Fruit fly (Drosophila melanogaster): Measurements from ENCODE around the gene Rph.

Rph gene

DNA sequence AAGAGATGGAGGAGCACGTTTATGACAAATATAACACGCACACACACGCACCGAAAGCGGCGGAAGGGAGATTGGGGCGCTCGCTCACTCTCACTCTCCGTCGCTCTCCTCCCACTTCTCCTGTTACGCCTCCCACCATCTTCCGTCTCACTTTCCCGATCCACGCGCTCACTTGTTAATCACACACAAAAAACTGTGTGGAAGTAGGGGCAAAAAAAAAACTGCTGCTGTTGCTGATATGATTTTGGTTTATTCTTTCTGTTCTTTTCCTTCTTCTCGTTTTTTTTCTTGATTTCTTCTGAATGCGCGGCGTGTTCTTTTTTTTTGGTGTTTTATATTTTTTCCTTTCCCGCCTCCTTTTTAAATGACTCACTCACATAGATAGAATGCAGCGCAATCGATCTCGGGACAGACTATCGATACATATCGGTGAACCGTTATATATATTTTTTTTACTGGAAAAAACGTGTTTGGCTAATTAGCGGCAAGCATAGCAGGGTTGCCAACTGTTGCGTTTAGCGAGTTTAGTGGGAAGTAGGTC is 48.3 kb upstream of the Rph start (continued):
- no peak for TF ChIP-seq tup (GFP tag; optimal IDR thresholded peaks at IDR 0.05)
- TF ChIP-seq sqz (GFP tag; optimal IDR thresholded peaks at IDR 0.05), result peak; percentile 97
- no peak for TF ChIP-seq CG7556 (GFP tag; optimal IDR thresholded peaks at IDR 0.05)
- no peak for TF ChIP-seq gfzf (GFP tag; optimal IDR thresholded peaks at IDR 0.05)
- TF ChIP-seq kay (GFP tag; optimal IDR thresholded peaks at IDR 0.05), result peak; percentile 45
- TF ChIP-seq CG8089 (GFP tag; optimal IDR thresholded peaks at IDR 0.05), result no peak
- TF ChIP-seq sna (GFP tag; IDR thresholded peaks at IDR 0.05; ENCODE audit: partially characterized antibody), result peak; percentile 30; the same call in 1 of the 2 replicates
- TF ChIP-seq Hand (GFP tag; optimal IDR thresholded peaks at IDR 0.05), result no peak
- peak; percentile 20 for TF ChIP-seq Max (GFP tag; optimal IDR thresholded peaks at IDR 0.05)
- TF ChIP-seq trh (GFP tag; optimal IDR thresholded peaks at IDR 0.05), result no peak
- peak; percentile 14 for TF ChIP-seq Hmr (GFP tag; optimal IDR thresholded peaks at IDR 0.05)
- no peak for TF ChIP-seq CG18262 (tag; optimal IDR thresholded peaks at IDR 0.05)
- no peak for TF ChIP-seq NC2α (GFP tag; optimal IDR thresholded peaks at IDR 0.05)
- peak; percentile 79; the same call in 2 of the 3 replicates for TF ChIP-seq z (GFP tag; IDR thresholded peaks at IDR 0.05)
- no peak for TF ChIP-seq CG8478 (optimal IDR thresholded peaks at IDR 0.05)
- peak; percentile 65; the same call in 1 of the 3 replicates for TF ChIP-seq CG6791 (GFP tag; IDR thresholded peaks at IDR 0.05; ENCODE audit: partially characterized antibody)
- TF ChIP-seq fru (optimal IDR thresholded peaks at IDR 0.05), result no peak
- TF ChIP-seq Pdp1 (GFP tag; optimal IDR thresholded peaks at IDR 0.05), result peak in 1 of 2 experiments; percentile 63
- TF ChIP-seq E2f2 (GFP tag; IDR thresholded peaks at IDR 0.05), result peak; percentile 70
- TF ChIP-seq CG1603 (tag; optimal IDR thresholded peaks at IDR 0.05), result peak; percentile 6
- TF ChIP-seq grn (GFP tag; optimal IDR thresholded peaks at IDR 0.05), result no peak
- TF ChIP-seq Spps (tag; optimal IDR thresholded peaks at IDR 0.05), result no peak
- no peak for TF ChIP-seq luna (GFP tag; optimal IDR thresholded peaks at IDR 0.05)
- TF ChIP-seq CG10654 (GFP tag; optimal IDR thresholded peaks at IDR 0.05), result no peak
- peak; percentile 37 for TF ChIP-seq ftz-f1 (GFP tag; optimal IDR thresholded peaks at IDR 0.05)
- no peak for TF ChIP-seq CG17802 (tag; optimal IDR thresholded peaks at IDR 0.05)
- TF ChIP-seq CG31365 (tag; optimal IDR thresholded peaks at IDR 0.05), result no peak
- TF ChIP-seq pros (GFP tag; optimal IDR thresholded peaks at IDR 0.05), result peak; percentile 25
- no peak for TF ChIP-seq CG7839 (tag; optimal IDR thresholded peaks at IDR 0.05)
- no peak for TF ChIP-seq CG8924 (tag; optimal IDR thresholded peaks at IDR 0.05)
- 0 out of 3 replicates have a peak, but pooled peaks have one; percentile 23 for TF ChIP-seq mld (GFP tag; IDR thresholded peaks at IDR 0.05; ENCODE audit: partially characterized antibody)
- peak; percentile 96 for TF ChIP-seq Vsx1 (GFP tag; optimal IDR thresholded peaks at IDR 0.05)
- no peak for TF ChIP-seq CG6765 (GFP tag; optimal IDR thresholded peaks at IDR 0.05)
- TF ChIP-seq B-H1 (GFP tag; IDR thresholded peaks at IDR 0.05), result no peak
- TF ChIP-seq zen (tag; optimal IDR thresholded peaks at IDR 0.05), result peak; percentile 35
- no peak for TF ChIP-seq ewg (GFP tag; optimal IDR thresholded peaks at IDR 0.05)
- TF ChIP-seq CG10543 (GFP tag; optimal IDR thresholded peaks at IDR 0.05), result no peak
- no peak for TF ChIP-seq CG4328 (GFP tag; optimal IDR thresholded peaks at IDR 0.05)
- no peak for TF ChIP-seq CG14710 (tag; optimal IDR thresholded peaks at IDR 0.05)
- TF ChIP-seq CG17385 (GFP tag; optimal IDR thresholded peaks at IDR 0.05), result peak; percentile 36
- TF ChIP-seq CG12769 (tag; optimal IDR thresholded peaks at IDR 0.05), result peak; percentile 77
- TF ChIP-seq mam (GFP tag; optimal IDR thresholded peaks at IDR 0.05), result no peak
- peak; percentile 80 for TF ChIP-seq Drgx (GFP tag; IDR thresholded peaks at IDR 0.05)
- TF ChIP-seq CG2875 (GFP tag; optimal IDR thresholded peaks at IDR 0.05), result no peak
- TF ChIP-seq Optix (GFP tag; IDR thresholded peaks at IDR 0.05), result no peak
- TF ChIP-seq PHDP (tag; optimal IDR thresholded peaks at IDR 0.05), result no peak
- peak; percentile 4 for TF ChIP-seq CoRest (tag; optimal IDR thresholded peaks at IDR 0.05)
- TF ChIP-seq zen2 (GFP tag; IDR thresholded peaks at IDR 0.05; ENCODE audit: partially characterized antibody), result no peak
- TF ChIP-seq CG17186 (GFP tag; optimal IDR thresholded peaks at IDR 0.05), result no peak
- TF ChIP-seq CG34224 (GFP tag; IDR thresholded peaks at IDR 0.05; ENCODE audit: partially characterized antibody), result no peak

Data from whole organism, embryonic.